Fruit fly (Drosophila melanogaster): ENCODE measurements around the gene CG10469.

The CG10469 gene

DNA sequence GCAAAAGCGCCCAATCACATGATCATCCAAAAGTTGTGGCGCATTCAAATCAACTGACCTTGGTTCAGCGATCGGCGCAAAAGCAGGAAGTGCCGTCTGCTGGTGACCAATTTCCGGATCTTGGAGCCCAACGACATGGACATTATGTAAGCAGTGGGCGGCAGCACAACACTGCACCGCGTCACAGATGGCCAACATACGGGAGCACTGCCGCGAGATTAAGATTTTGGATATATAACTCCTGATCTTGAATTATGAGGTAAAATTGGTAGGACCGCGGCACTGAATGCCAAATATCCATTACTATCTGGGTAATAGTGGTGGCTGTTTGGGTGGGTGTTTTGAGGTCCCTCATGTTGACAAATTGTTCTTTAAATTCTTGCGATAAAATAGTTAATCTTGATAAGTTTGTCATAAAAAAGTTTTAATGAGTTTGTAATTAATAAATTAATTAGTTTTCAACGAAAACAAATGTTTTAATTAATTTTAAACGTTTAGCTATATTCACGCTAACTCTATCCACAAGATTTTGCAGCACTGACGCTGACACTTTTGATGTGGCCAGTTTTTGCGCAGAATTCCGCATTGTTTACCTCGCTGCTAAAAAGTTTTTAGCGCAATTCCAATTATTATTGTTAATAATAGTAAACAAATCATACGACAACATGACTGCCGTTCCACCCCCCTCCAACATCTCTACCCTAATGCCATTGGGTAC is 18.0 kb downstream of the CG10469 start, which contains the start of the genes CG13295 and CG6610 (continued):
- no peak for TF ChIP-seq CG3407 (GFP tag; optimal IDR thresholded peaks at IDR 0.05)
- TF ChIP-seq ssp (GFP tag; IDR thresholded peaks at IDR 0.05): peak; percentile 36
- TF ChIP-seq CG11247 (GFP tag; IDR thresholded peaks at IDR 0.05): 0 out of 2 replicates have a peak, but pooled peaks have one; percentile 5
- peak; percentile 40; the same call in 1 of the 2 replicates for TF ChIP-seq E2f2 (GFP tag; IDR thresholded peaks at IDR 0.05)
- TF ChIP-seq Poxn (GFP tag; IDR thresholded peaks at IDR 0.05): no peak
- no peak for TF ChIP-seq CG2199 (GFP tag; IDR thresholded peaks at IDR 0.05)
- TF ChIP-seq Mes4 (GFP tag; optimal IDR thresholded peaks at IDR 0.05): no peak
- TF ChIP-seq BtbVII (GFP tag; optimal IDR thresholded peaks at IDR 0.05): peak; percentile 15
- no peak for TF ChIP-seq CG2875 (GFP tag; optimal IDR thresholded peaks at IDR 0.05)

DNA sequence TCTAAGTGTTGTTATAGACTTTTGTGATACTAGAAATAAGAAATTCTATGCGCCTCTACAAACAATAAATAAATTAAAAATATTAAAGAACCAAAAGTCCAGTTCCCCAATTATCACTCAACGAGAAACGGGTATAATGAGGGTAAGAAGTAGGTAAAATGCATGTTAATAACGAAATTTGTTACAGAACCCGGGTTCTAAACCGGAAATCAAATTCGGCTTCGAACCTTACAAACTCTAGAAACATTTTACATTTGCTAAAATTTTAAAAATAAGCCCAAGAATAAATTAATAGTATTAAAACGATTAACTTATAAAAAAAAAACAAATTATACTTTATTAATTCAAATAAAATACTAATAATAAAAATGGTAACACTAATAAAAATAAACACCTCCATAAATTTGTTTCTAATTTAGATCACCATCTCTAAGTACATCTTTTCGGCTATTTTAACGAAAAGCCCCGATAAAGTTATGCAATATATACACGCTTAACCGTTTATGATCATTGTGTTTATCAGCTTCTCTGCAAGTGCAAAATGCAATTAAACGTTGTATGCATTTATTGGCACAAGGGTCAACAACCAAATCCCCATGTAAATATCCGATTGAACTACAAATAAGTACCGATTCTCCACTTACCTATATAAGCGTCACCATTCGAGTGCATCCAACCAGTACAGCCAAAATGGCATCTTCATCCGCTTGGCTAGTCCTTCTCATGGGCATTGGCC is 21.5 kb downstream of the CG10469 start, which contains the start of gene CG6602:
TSS of gene CG6602 (plus strand) at position 686 of the 736 bp plus-strand sequence.
- TF ChIP-seq Poxn (GFP tag; IDR thresholded peaks at IDR 0.05): no peak
- no peak for TF ChIP-seq oc (tag; optimal IDR thresholded peaks at IDR 0.05)
- peak; percentile 43 for TF ChIP-seq CG5245 (GFP tag; optimal IDR thresholded peaks at IDR 0.05)
- TF ChIP-seq lilli (GFP tag; optimal IDR thresholded peaks at IDR 0.05): peak; percentile 18
- TF ChIP-seq CG9215 (GFP tag; IDR thresholded peaks at IDR 0.05): 0 out of 2 replicates have a peak, but pooled peaks have one; percentile 25
- no peak for TF ChIP-seq CG9797 (GFP tag; optimal IDR thresholded peaks at IDR 0.05)
- peak; percentile 77 for TF ChIP-seq CG4328 (GFP tag; optimal IDR thresholded peaks at IDR 0.05)
- no peak for TF ChIP-seq fd64A (GFP tag; optimal IDR thresholded peaks at IDR 0.05)
- TF ChIP-seq CG3281 (GFP tag; optimal IDR thresholded peaks at IDR 0.05): peak; percentile 83
- no peak for TF ChIP-seq tup (GFP tag; optimal IDR thresholded peaks at IDR 0.05)
- no peak for TF ChIP-seq chinmo (GFP tag; IDR thresholded peaks at IDR 0.05; ENCODE audit: partially characterized antibody)
- peak; percentile 52 for TF ChIP-seq CG2875 (GFP tag; optimal IDR thresholded peaks at IDR 0.05)
- TF ChIP-seq gcm2 (GFP tag; optimal IDR thresholded peaks at IDR 0.05): no peak
- TF ChIP-seq CG12219 (GFP tag; optimal IDR thresholded peaks at IDR 0.05): peak; percentile 25
- TF ChIP-seq ems (GFP tag; optimal IDR thresholded peaks at IDR 0.05): no peak
- TF ChIP-seq CG11093 (GFP tag; IDR thresholded peaks at IDR 0.05): no peak
- no peak for TF ChIP-seq HLH4C (GFP tag; IDR thresholded peaks at IDR 0.05; ENCODE audit: partially characterized antibody)
- peak; percentile 71 for TF ChIP-seq dati (GFP tag; IDR thresholded peaks at IDR 0.05)
- peak; percentile 90 for TF ChIP-seq sens (GFP tag)
- no peak for TF ChIP-seq mld (GFP tag; IDR thresholded peaks at IDR 0.05; ENCODE audit: partially characterized antibody)
- TF ChIP-seq CG16815 (GFP tag; optimal IDR thresholded peaks at IDR 0.05): peak; percentile 35
- peak; percentile 60 for TF ChIP-seq CG10979 (tag; optimal IDR thresholded peaks at IDR 0.05)
- TF ChIP-seq Xbp1 (GFP tag; optimal IDR thresholded peaks at IDR 0.05): peak; percentile 72
- TF ChIP-seq sr (GFP tag; IDR thresholded peaks at IDR 0.05): peak; percentile 77
- peak; percentile 32 for TF ChIP-seq Jarid2 (GFP tag; optimal IDR thresholded peaks at IDR 0.05)
- TF ChIP-seq CG17612 (GFP tag; IDR thresholded peaks at IDR 0.05): peak; percentile 7; the same call in 1 of the 2 replicates
- peak; percentile 61 for TF ChIP-seq CG6654 (GFP tag; optimal IDR thresholded peaks at IDR 0.05)
- TF ChIP-seq CG12769 (tag; optimal IDR thresholded peaks at IDR 0.05): no peak
- no peak for TF ChIP-seq her (GFP tag; optimal IDR thresholded peaks at IDR 0.05)
- TF ChIP-seq CG17328 (GFP tag; IDR thresholded peaks at IDR 0.05): peak; percentile 81
- TF ChIP-seq MTF-1 (GFP tag; optimal IDR thresholded peaks at IDR 0.05; ENCODE audit: borderline replicate concordance): peak; percentile 86
- peak; percentile 10 for TF ChIP-seq fd102C (GFP tag; optimal IDR thresholded peaks at IDR 0.05)
- TF ChIP-seq NfI (GFP tag; optimal IDR thresholded peaks at IDR 0.05): peak; percentile 90
- TF ChIP-seq CG9727 (GFP tag; optimal IDR thresholded peaks at IDR 0.05): peak; percentile 54
- TF ChIP-seq BtbVII (GFP tag; optimal IDR thresholded peaks at IDR 0.05): peak; percentile 65
- TF ChIP-seq sima (GFP tag; optimal IDR thresholded peaks at IDR 0.05): no peak
- TF ChIP-seq bigmax (GFP tag; optimal IDR thresholded peaks at IDR 0.05): no peak
- TF ChIP-seq CG33213 (GFP tag; optimal IDR thresholded peaks at IDR 0.05): peak; percentile 64
- TF ChIP-seq z (GFP tag; IDR thresholded peaks at IDR 0.05): no peak
- TF ChIP-seq Nf-YB (GFP tag; optimal IDR thresholded peaks at IDR 0.05): no peak
